Worm (Caenorhabditis elegans) whole organism, L2 larva: Measurements from ENCODE around the gene oac-4.

Source experiments
- ZK546.5 ChIP-seq: sonication (generic microtip); optimal IDR thresholded peaks from 2 replicates; lab custom pipeline; 2017; ENCODE audit warnings: missing biosample characterization, missing genetic modification characterization
- lin-11 ChIP-seq: fragments of 150-350 bp; sonication (generic microtip); optimal IDR thresholded peaks from 2 replicates; lab custom pipeline; 2014; ENCODE audit warnings: missing biosample characterization, missing genetic modification characterization, inconsistent platforms, mixed read lengths
- lsy-2 ChIP-seq, 2 experiments: fragments of 150-350 bp in 1 of 2; sonication (generic microtip) in 1 of 2; optimal IDR thresholded peaks; 2 replicates each; lab custom pipeline; 2014 to 2017; ENCODE audit warnings: missing biosample characterization in 2 of 2, missing genetic modification characterization in 2 of 2
- nhr-10 ChIP-seq: sonication (generic microtip); optimal IDR thresholded peaks from 2 replicates; lab custom pipeline; 2017; ENCODE audit warnings: missing biosample characterization, missing genetic modification characterization
- nhr-11 ChIP-seq: fragments of 150-350 bp; optimal IDR thresholded peaks from 2 replicates; lab custom pipeline; 2014; ENCODE audit warnings: missing biosample characterization, missing genetic modification characterization
- unc-62 ChIP-seq: fragments of 150-350 bp; optimal IDR thresholded peaks from 2 replicates; lab custom pipeline; 2014; ENCODE audit warnings: missing biosample characterization, missing genetic modification reagents, missing genetic modification characterization

ce11 chrII:3808643-3809042 lies 27.2 kb downstream of the oac-4 start:
- TF ChIP-seq nhr-11 (no peak), nhr-10 (tag; lab: Kevin White, UChicago) (no peak), unc-62 (GFP tag; lab: Kevin White, UChicago) (no peak), lsy-2 (tag; optimal IDR thresholded peaks at IDR 0.05; lab: Kevin White, UChicago) (no peak), lin-11 (tag; lab: Kevin White, UChicago) (no peak), ZK546.5 (no peak)
